Worm (Caenorhabditis elegans): ENCODE results near the gene sre-18.
"Not testable (repeated sequence)": the region's sequence is repeated elsewhere in the genome, so short reads cannot be mapped to it uniquely, and the experiment has no call there.

sre-18 gene

DNA sequence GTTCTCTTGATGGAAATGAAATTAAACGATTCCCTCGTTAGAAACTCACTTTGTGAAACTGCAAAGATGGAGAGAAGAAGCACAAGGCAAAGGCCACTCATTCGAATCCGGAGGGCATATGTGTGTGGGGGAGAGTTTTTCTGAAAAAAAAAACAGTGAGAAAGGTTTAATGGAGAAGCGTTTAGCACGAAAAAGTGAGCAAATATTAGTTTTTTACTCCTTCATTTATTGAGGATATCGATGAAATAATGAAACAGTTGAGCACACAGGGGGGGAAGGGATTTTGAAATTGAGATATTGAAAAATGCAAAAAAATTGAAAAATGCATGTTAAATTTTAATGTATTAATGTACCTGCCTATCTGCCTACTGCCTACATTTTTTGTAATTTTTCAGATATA, 51.3 kb downstream of the sre-18 start, which contains the start of gene nlr-1:
Gene nlr-1 (minus strand): TSS at position 101 of the 400 bp plus-strand sequence.
- TF ChIP-seq mxl-1 (tag; optimal IDR thresholded peaks at IDR 0.05); nfya-2 (GFP tag; IDR thresholded peaks at IDR 0.05); aptf-2 (GFP tag; conservative IDR thresholded peaks at IDR 0.05): not testable (repeated sequence)

Data from whole organism, young adult.